Fruit fly (Drosophila melanogaster) whole organism, prepupa: ENCODE measurements around the gene CG10561.
A peak's percentile ranks its signal among the peaks of the same experiment; 100 is the strongest.

ENCODE experiments used
- Blimp-1 ChIP-seq: fragments of 200-800 bp; sonication (Bioruptor generic); optimal IDR thresholded peaks from 3 replicates; lab custom pipeline; 2017; ENCODE audit warnings: missing biosample characterization, missing genetic modification characterization, mild to moderate bottlenecking, moderate library complexity, missing genetic modification reagents
- CG10631 ChIP-seq: fragments of 200-800 bp; sonication (Bioruptor generic); optimal IDR thresholded peaks from 2 replicates; lab custom pipeline; 2016; ENCODE audit warnings: missing biosample characterization, missing genetic modification characterization
- CG10669 ChIP-seq: fragments of 200-800 bp; sonication (Bioruptor generic); optimal IDR thresholded peaks from 3 replicates; lab custom pipeline; 2018; ENCODE audit warnings: missing biosample characterization, mild to moderate bottlenecking, missing genetic modification characterization, moderate library complexity
- CG11294 ChIP-seq: fragments of 200-800 bp; sonication (Bioruptor generic); IDR thresholded peaks from 2 replicates; pipeline ENCODE4 v1.3.6; 2022; ENCODE audit warnings: missing biosample characterization, missing genetic modification characterization
- CG11762 ChIP-seq: fragments of 200-800 bp; sonication (Bioruptor generic); optimal IDR thresholded peaks from 3 replicates; lab custom pipeline; 2016; ENCODE audit warnings: missing biosample characterization, missing genetic modification characterization; ENCODE audit not compliant: insufficient read depth
- CG11902 ChIP-seq: fragments of 200-800 bp; sonication (Bioruptor generic); optimal IDR thresholded peaks from 3 replicates; lab custom pipeline; 2016; ENCODE audit warnings: missing biosample characterization, missing genetic modification characterization
- CG15336 ChIP-seq: fragments of 200-800 bp; sonication (Bioruptor generic); IDR thresholded peaks from 2 replicates; pipeline ENCODE4 v1.3.6; 2022; ENCODE audit warnings: missing biosample characterization, missing genetic modification characterization
- CG1621 ChIP-seq: fragments of 200-800 bp; sonication (Bioruptor generic); optimal IDR thresholded peaks from 3 replicates; lab custom pipeline; 2018; ENCODE audit warnings: missing biosample characterization, mild to moderate bottlenecking, missing genetic modification characterization
- CG16779 ChIP-seq: fragments of 200-800 bp; sonication (Bioruptor generic); optimal IDR thresholded peaks from 3 replicates; lab custom pipeline; 2017; ENCODE audit warnings: missing biosample characterization, mild to moderate bottlenecking, missing genetic modification characterization
- CG3032 ChIP-seq: fragments of 200-800 bp; optimal IDR thresholded peaks from 2 replicates; lab custom pipeline; 2019; ENCODE audit warnings: missing biosample characterization, mild to moderate bottlenecking, missing genetic modification characterization, moderate library complexity
- CG31627 ChIP-seq: fragments of 200-800 bp; sonication (Bioruptor generic); optimal IDR thresholded peaks from 3 replicates; lab custom pipeline; 2016; ENCODE audit warnings: missing biosample characterization, missing genetic modification characterization
- CG32006 ChIP-seq: fragments of 200-800 bp; sonication (Bioruptor generic); optimal IDR thresholded peaks from 3 replicates; lab custom pipeline; 2017; ENCODE audit warnings: missing biosample characterization, mild to moderate bottlenecking, missing genetic modification characterization
- CG34406 ChIP-seq: fragments of 200-800 bp; sonication (Bioruptor generic); optimal IDR thresholded peaks from 3 replicates; lab custom pipeline; 2016; ENCODE audit warnings: missing biosample characterization, missing genetic modification characterization
- CG3919 ChIP-seq: fragments of 200-800 bp; sonication (Bioruptor generic); optimal IDR thresholded peaks from 3 replicates; lab custom pipeline; 2016; ENCODE audit warnings: missing biosample characterization, missing genetic modification characterization
- CG4318 ChIP-seq: fragments of 200-800 bp; sonication (Bioruptor generic); optimal IDR thresholded peaks from 3 replicates; lab custom pipeline; 2017; ENCODE audit warnings: missing biosample characterization, mild to moderate bottlenecking, missing genetic modification characterization
- CG6163 ChIP-seq: fragments of 200-800 bp; sonication (Bioruptor generic); IDR thresholded peaks from 3 replicates; pipeline ENCODE4 v1.3.6; 2022; ENCODE audit warnings: missing biosample characterization, missing genetic modification characterization
- CG6276 ChIP-seq: fragments of 200-800 bp; sonication (Bioruptor generic); optimal IDR thresholded peaks from 2 replicates; lab custom pipeline; 2017; ENCODE audit warnings: missing biosample characterization, mild to moderate bottlenecking, missing genetic modification characterization
- CG6792 ChIP-seq: fragments of 200-800 bp; sonication (Bioruptor generic); optimal IDR thresholded peaks from 3 replicates; lab custom pipeline; 2016; ENCODE audit warnings: missing biosample characterization, missing genetic modification characterization
- CG6808 ChIP-seq: fragments of 200-800 bp; sonication (Bioruptor generic); optimal IDR thresholded peaks from 3 replicates; lab custom pipeline; 2017; ENCODE audit warnings: missing biosample characterization, missing genetic modification characterization, mild to moderate bottlenecking, moderate library complexity, missing genetic modification reagents
- CG6854 ChIP-seq: fragments of 200-800 bp; sonication (Bioruptor generic); optimal IDR thresholded peaks from 2 replicates; lab custom pipeline; 2017; ENCODE audit warnings: missing biosample characterization, mild to moderate bottlenecking, missing genetic modification characterization
- CG8119 ChIP-seq: fragments of 200-800 bp; sonication (Bioruptor generic); IDR thresholded peaks from 3 replicates; pipeline ENCODE4 v1.3.6; 2022; ENCODE audit warnings: missing biosample characterization, missing genetic modification characterization
- CG8319 ChIP-seq: fragments of 200-800 bp; sonication (Bioruptor generic); optimal IDR thresholded peaks from 3 replicates; lab custom pipeline; 2016; ENCODE audit warnings: missing biosample characterization, missing genetic modification characterization
- CG8632 ChIP-seq: fragments of 200-800 bp; sonication (Bioruptor generic); optimal IDR thresholded peaks from 3 replicates; lab custom pipeline; 2016; ENCODE audit warnings: missing biosample characterization, missing genetic modification characterization
- CG9139 ChIP-seq: fragments of 200-800 bp; sonication (Bioruptor generic); optimal IDR thresholded peaks from 3 replicates; lab custom pipeline; 2017; ENCODE audit warnings: missing biosample characterization, mild to moderate bottlenecking, missing genetic modification characterization
- Eip75B ChIP-seq: fragments of 200-800 bp; sonication (Bioruptor generic); optimal IDR thresholded peaks from 3 replicates; lab custom pipeline; 2016; ENCODE audit warnings: missing biosample characterization, missing genetic modification characterization
- Eip78C ChIP-seq: fragments of 200-800 bp; sonication (Bioruptor generic); peaks from one replicate; lab custom pipeline; 2016; ENCODE audit warnings: missing biosample characterization, missing genetic modification characterization
- Eip93F ChIP-seq: fragments of 200-800 bp; sonication (Bioruptor generic); optimal IDR thresholded peaks from 2 replicates; lab custom pipeline; 2016; ENCODE audit warnings: missing biosample characterization, mild to moderate bottlenecking, missing genetic modification characterization
- Ets21C ChIP-seq: fragments of 200-800 bp; sonication (Bioruptor generic); optimal IDR thresholded peaks from 3 replicates; lab custom pipeline; 2016; ENCODE audit warnings: missing biosample characterization, missing genetic modification characterization
- Hr38 ChIP-seq: sonication (Bioruptor generic); optimal IDR thresholded peaks from 2 replicates; lab custom pipeline; 2016; ENCODE audit warnings: missing biosample characterization, missing genetic modification characterization
- Lpt ChIP-seq: fragments of 200-800 bp; sonication (Bioruptor generic); optimal IDR thresholded peaks from 3 replicates; lab custom pipeline; 2016; ENCODE audit warnings: missing biosample characterization, missing genetic modification characterization
- OdsH ChIP-seq: fragments of 200-800 bp; sonication (Bioruptor generic); optimal IDR thresholded peaks from 3 replicates; lab custom pipeline; 2016; ENCODE audit warnings: missing biosample characterization, missing genetic modification characterization
- Smox ChIP-seq: fragments of 200-800 bp; sonication (Bioruptor generic); optimal IDR thresholded peaks from 3 replicates; lab custom pipeline; 2016; ENCODE audit warnings: missing biosample characterization, missing genetic modification characterization
- Sox102F ChIP-seq: fragments of 200-800 bp; sonication (Bioruptor generic); optimal IDR thresholded peaks from 2 replicates; lab custom pipeline; 2016; ENCODE audit warnings: missing biosample characterization, mild to moderate bottlenecking, missing genetic modification characterization
- Sox14 ChIP-seq: fragments of 200-800 bp; sonication (Bioruptor generic); optimal IDR thresholded peaks from 3 replicates; lab custom pipeline; 2016; ENCODE audit warnings: missing biosample characterization, missing genetic modification characterization
- achi ChIP-seq: fragments of 200-800 bp; sonication (Bioruptor generic); optimal IDR thresholded peaks from 3 replicates; lab custom pipeline; 2016; ENCODE audit warnings: missing biosample characterization, missing genetic modification characterization
- acj6 ChIP-seq: fragments of 200-800 bp; sonication (Bioruptor generic); optimal IDR thresholded peaks from 3 replicates; lab custom pipeline; 2016; ENCODE audit warnings: missing biosample characterization, missing genetic modification characterization
- cyc ChIP-seq: fragments of 200-800 bp; sonication (Bioruptor generic); optimal IDR thresholded peaks from 3 replicates; lab custom pipeline; 2016; ENCODE audit warnings: missing biosample characterization, missing genetic modification characterization
- dsx ChIP-seq: fragments of 200-800 bp; optimal IDR thresholded peaks from 3 replicates; lab custom pipeline; 2019; ENCODE audit warnings: missing biosample characterization, mild to moderate bottlenecking, missing genetic modification characterization, moderate library complexity; ENCODE audit not compliant: poor library complexity, severe bottlenecking
- eg ChIP-seq: fragments of 200-800 bp; sonication (Bioruptor generic); IDR thresholded peaks from 3 replicates; pipeline ENCODE4 v1.3.6; 2022; ENCODE audit warnings: missing biosample characterization, missing genetic modification characterization
- esn ChIP-seq: fragments of 200-800 bp; sonication (Bioruptor generic); optimal IDR thresholded peaks from 2 replicates; lab custom pipeline; 2016; ENCODE audit warnings: missing biosample characterization, mild to moderate bottlenecking, missing genetic modification characterization, moderate library complexity
- fd59A ChIP-seq: fragments of 200-800 bp; sonication (Bioruptor generic); optimal IDR thresholded peaks from 2 replicates; lab custom pipeline; 2017; ENCODE audit warnings: missing biosample characterization, mild to moderate bottlenecking, missing genetic modification characterization, missing genetic modification reagents
- lz ChIP-seq: fragments of 200-800 bp; sonication (Bioruptor generic); optimal IDR thresholded peaks from 3 replicates; lab custom pipeline; 2016; ENCODE audit warnings: missing biosample characterization, missing genetic modification characterization
- pdm3 ChIP-seq: fragments of 200-800 bp; sonication (Bioruptor generic); optimal IDR thresholded peaks from 3 replicates; lab custom pipeline; 2016; ENCODE audit warnings: missing biosample characterization, missing genetic modification characterization
- spab ChIP-seq: fragments of 200-800 bp; sonication (Bioruptor generic); optimal IDR thresholded peaks from 2 replicates; lab custom pipeline; 2017; ENCODE audit warnings: missing biosample characterization, mild to moderate bottlenecking, missing genetic modification characterization, missing genetic modification reagents
- ss ChIP-seq, 2 experiments: fragments of 200-800 bp; sonication (Bioruptor generic); optimal IDR thresholded peaks; 2 replicates in 1 of 2; 3 replicates in 1 of 2; lab custom pipeline; 2017 to 2018; ENCODE audit warnings: mild to moderate bottlenecking in 2 of 2, missing biosample characterization in 2 of 2, missing genetic modification characterization in 2 of 2, moderate library complexity in 1 of 2
- vri ChIP-seq: fragments of 200-800 bp; sonication (Bioruptor generic); optimal IDR thresholded peaks from 3 replicates; lab custom pipeline; 2016; ENCODE audit warnings: missing biosample characterization, mild to moderate bottlenecking, missing genetic modification characterization

Gene CG10561

dm6 chr2L:19141435-19142126, 27.4 kb downstream of the CG10561 start (continued):
- TF ChIP-seq CG15336 (GFP tag; lab: Robert Waterston, UW) (peak; percentile 79), CG1621 (tag; lab: Kevin White, UChicago) (peak; percentile 63), CG6808 (GFP tag; lab: Kevin White, UChicago) (peak; percentile 77), Eip75B (peak; percentile 80), CG34406 (GFP tag; lab: Kevin White, UChicago) (peak; percentile 86), ss (GFP tag; optimal IDR thresholded peaks at IDR 0.05; lab: Kevin White, UChicago) (peak; percentile 17 to 54), pdm3 (GFP tag; lab: Kevin White, UChicago) (peak; percentile 86), lz (peak; percentile 92), acj6 (GFP tag; lab: Kevin White, UChicago) (peak; percentile 89), OdsH (peak; percentile 87), Sox14 (GFP tag; lab: Kevin White, UChicago) (peak; percentile 93), CG11902 (peak; percentile 55), vri (GFP tag; lab: Kevin White, UChicago) (peak; percentile 84), CG6276 (GFP tag; lab: Kevin White, UChicago) (peak; percentile 91), CG10631 (peak; percentile 87), Blimp-1 (peak; percentile 78), Ets21C (GFP tag; lab: Kevin White, UChicago) (peak; percentile 89)

DNA sequence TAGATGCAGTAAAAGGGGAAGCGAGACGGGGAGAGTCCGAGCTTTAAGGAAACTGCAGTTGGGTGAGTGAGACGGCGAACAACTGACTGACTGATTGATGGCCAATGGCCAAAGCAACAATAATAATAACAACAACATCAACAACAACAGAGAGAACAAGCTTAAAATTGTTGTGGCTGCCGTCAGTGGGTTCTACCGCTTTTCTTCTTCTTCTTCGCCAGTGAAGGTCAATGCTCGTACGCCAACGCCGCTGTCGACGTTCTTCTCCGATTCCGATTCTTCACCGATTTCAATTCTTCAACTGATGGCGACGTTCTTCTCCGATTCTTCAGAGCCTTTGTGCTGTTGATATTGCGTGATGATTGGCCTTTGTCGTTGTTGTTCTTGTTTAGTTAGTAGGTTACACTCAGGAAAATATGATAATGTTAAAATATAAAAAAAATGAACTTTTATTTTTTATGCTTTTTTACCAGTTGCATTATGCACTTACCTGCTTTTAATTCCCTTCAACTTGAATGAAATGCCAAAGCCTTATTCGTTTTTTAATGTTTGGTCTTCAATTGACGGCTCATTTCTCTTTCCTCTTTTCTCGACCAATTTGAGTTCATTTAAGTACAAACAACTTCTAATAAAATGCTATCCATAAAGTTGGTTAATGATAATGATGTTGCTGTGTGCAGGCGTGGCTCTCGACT, 28.1 kb downstream of the CG10561 start:
- peak; percentile 61 for TF ChIP-seq CG6163 (GFP tag; lab: Robert Waterston, UW)
- no peak for TF ChIP-seq Lpt (GFP tag; lab: Kevin White, UChicago)
- TF ChIP-seq CG11294 (GFP tag; lab: Robert Waterston, UW), result no peak
- TF ChIP-seq esn (GFP tag; lab: Kevin White, UChicago), result peak; percentile 77
- peak; percentile 26; the same call in 1 of the 2 replicates for TF ChIP-seq CG15336 (GFP tag; lab: Robert Waterston, UW)
- peak; percentile 9 for TF ChIP-seq CG16779 (tag; lab: Kevin White, UChicago)
- TF ChIP-seq Smox (GFP tag; lab: Kevin White, UChicago), result peak; percentile 72
- TF ChIP-seq fd59A, result peak; percentile 51
- peak; percentile 57; the same call in 2 of the 3 replicates for TF ChIP-seq CG8119 (GFP tag; lab: Robert Waterston, UW)
- peak; percentile 44 for TF ChIP-seq CG6792 (GFP tag; lab: Kevin White, UChicago)
- peak; percentile 72 for TF ChIP-seq achi (GFP tag; lab: Kevin White, UChicago)
- peak; percentile 25 for TF ChIP-seq dsx (GFP tag; lab: Kevin White, UChicago)
- peak; percentile 65 for TF ChIP-seq CG31627
- TF ChIP-seq CG6854 (GFP tag; lab: Kevin White, UChicago), result no peak
- no peak for TF ChIP-seq CG11902
- TF ChIP-seq cyc, result peak; percentile 45
- peak; percentile 59 for TF ChIP-seq Eip75B
- TF ChIP-seq Eip93F, result no peak
- no peak for TF ChIP-seq Hr38 (GFP tag; lab: Kevin White, UChicago)
- TF ChIP-seq CG8632 (GFP tag; lab: Kevin White, UChicago), result peak; percentile 53
- no peak for TF ChIP-seq Blimp-1
- peak; percentile 84 for TF ChIP-seq Eip78C
- peak; percentile 32 for TF ChIP-seq CG8319
- peak; percentile 58 for TF ChIP-seq CG34406 (GFP tag; lab: Kevin White, UChicago)
- TF ChIP-seq CG32006 (GFP tag; lab: Kevin White, UChicago), result peak; percentile 55
- no peak for TF ChIP-seq CG9139 (GFP tag; lab: Kevin White, UChicago)
- TF ChIP-seq pdm3 (GFP tag; lab: Kevin White, UChicago), result peak; percentile 49
- TF ChIP-seq CG10669 (GFP tag; lab: Kevin White, UChicago), result peak; percentile 69
- peak; percentile 41 for TF ChIP-seq CG11762 (GFP tag; lab: Kevin White, UChicago)
- TF ChIP-seq spab (GFP tag; lab: Kevin White, UChicago), result peak; percentile 39
- peak; percentile 72 for TF ChIP-seq Sox14 (GFP tag; lab: Kevin White, UChicago)
- TF ChIP-seq Sox102F, result peak; percentile 74
- peak; percentile 34 for TF ChIP-seq CG3919 (GFP tag; lab: Kevin White, UChicago)
- TF ChIP-seq vri (GFP tag; lab: Kevin White, UChicago), result peak; percentile 20
- TF ChIP-seq CG4318 (GFP tag; lab: Kevin White, UChicago), result no peak
- TF ChIP-seq CG3032 (tag; lab: Kevin White, UChicago), result peak; percentile 71
- TF ChIP-seq eg (GFP tag; lab: Robert Waterston, UW), result 0 out of 3 replicates have a peak, but pooled peaks have one; percentile 9
